Fruit fly (Drosophila melanogaster): ENCODE data around the gene car.

The car gene

DNA sequence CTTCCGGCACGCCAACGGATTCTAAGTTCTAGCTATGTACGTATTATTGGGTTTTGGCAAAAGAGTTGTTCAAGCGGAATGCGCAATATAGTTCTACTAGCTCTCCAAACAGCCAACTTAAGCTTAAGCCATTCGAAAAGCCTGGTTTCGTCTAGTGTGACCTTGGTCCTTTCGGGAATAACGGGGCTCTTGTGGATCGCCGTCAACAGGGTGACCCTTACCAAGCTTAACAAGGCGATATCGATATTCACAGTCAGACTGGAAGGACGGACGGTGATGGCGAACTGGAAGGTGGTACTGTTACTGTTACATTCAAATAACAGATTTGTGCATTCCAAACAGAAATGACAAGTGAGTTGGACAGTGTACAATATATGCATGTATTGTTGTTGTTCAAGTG, 7.9 kb downstream of the car start:
- TF ChIP-seq Sin3A (optimal IDR thresholded peaks at IDR 0.05) (no peak), psq (optimal IDR thresholded peaks at IDR 0.05) (no peak), insv (optimal IDR thresholded peaks at IDR 0.05) (no peak), ttk (optimal IDR thresholded peaks at IDR 0.05) (no peak), h (optimal IDR thresholded peaks at IDR 0.05) (no peak), Myc (optimal IDR thresholded peaks at IDR 0.05) (no peak)

DNA sequence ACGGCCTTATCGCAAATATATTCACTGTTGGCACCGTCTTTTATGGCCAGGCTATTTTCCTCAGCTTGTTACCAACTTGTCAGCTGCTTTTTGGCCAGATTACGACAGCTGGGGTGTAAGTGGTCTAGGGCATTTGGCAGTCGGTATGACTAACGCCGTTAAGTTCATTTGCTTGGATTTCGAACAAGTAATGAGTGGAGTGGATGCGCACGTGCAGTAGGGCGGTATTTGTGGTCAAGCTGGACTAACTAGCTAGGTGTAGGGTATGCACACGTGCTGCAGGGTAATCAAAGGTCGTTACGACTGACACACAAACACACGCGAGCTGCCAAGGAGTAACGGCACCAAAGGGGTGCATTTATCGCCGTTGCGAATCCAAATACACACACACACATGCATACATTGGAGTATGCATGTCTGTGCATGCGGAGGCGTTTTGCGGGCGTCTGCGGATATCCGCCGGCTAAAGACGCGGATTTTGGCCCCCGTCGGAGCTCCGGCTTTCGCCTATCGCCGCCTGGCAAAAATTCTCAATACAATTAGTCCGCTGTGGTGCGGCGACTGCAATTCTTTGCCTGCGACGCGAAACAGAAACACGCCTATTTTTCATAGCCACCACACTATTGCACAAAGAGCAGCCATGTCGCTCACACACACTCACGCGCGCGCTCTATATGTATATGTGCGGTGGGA, 12.3 kb downstream of the car start:
- no peak for TF ChIP-seq insv (optimal IDR thresholded peaks at IDR 0.05)
- TF ChIP-seq ttk (optimal IDR thresholded peaks at IDR 0.05), result peak; percentile 6

DNA sequence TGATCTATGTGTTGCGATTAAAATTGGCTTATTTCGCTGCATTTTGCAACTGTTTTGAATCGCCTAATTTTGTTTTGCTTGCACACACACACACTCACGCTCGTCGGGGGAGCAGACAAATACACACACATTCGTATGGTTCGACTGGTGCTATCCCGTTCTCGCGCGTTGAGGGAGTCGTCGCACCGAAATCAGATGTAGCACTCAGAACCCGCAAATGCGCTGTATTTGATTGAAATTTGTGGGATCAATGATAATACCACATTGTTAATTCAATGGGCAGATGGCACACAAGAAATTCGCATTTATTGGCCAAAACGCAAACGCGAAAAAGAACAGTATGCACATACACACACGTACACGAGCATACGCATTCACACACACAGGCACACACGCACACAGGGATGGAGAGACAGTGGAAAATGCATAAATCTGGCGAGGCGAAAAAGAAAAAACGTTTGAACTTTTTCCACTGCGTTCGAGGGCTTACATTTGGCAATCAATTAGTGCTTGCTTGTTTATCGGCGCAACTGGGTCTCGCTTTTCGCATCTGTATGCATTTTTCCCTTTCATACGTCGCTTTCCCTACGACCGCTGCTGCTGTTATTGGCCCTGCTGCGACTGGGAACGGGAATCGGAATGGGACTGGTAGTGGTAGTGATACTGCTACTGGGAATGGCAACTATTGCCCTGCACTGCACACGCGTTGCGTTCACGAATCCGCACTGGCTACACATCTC, 13.3 kb downstream of the car start:
- no peak for TF ChIP-seq h (optimal IDR thresholded peaks at IDR 0.05)
- no peak for TF ChIP-seq Sin3A (optimal IDR thresholded peaks at IDR 0.05)
- no peak for TF ChIP-seq insv (optimal IDR thresholded peaks at IDR 0.05)
- TF ChIP-seq ttk (optimal IDR thresholded peaks at IDR 0.05), result no peak
- no peak for TF ChIP-seq Myc (optimal IDR thresholded peaks at IDR 0.05)
- TF ChIP-seq psq (optimal IDR thresholded peaks at IDR 0.05), result no peak

dm6 chrX:19579648-19580301, 14.0 kb downstream of the car start, which contains the start of gene Tao:
Gene Tao, minus strand, starts transcription at chrX:19579800.
- TF ChIP-seq Sin3A (optimal IDR thresholded peaks at IDR 0.05) (no peak), h (optimal IDR thresholded peaks at IDR 0.05) (no peak), psq (optimal IDR thresholded peaks at IDR 0.05) (no peak), insv (optimal IDR thresholded peaks at IDR 0.05) (no peak), Myc (optimal IDR thresholded peaks at IDR 0.05) (no peak), ttk (optimal IDR thresholded peaks at IDR 0.05) (no peak)

DNA sequence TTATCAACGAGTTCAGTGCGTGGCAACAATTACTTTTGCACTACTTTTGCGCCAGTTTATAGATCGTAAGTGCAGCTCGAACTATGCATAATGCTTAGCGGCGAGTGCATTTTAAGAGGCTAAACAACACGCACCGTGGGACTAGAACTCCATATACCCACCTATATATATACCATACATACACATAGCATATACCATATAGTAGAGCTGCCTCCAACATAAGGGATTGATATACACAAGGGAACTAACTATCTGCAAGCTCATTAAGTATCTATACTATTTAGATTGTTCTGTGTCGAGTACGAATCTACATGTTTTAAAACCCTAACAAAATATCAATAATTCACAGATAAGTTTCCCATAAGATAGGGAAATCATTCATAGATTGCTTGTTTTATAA, 16.1 kb downstream of the car start, which contains the start of gene CG14218:
TSS of gene CG14218 (minus strand) at position 101 of the 400 bp plus-strand sequence.
- TF ChIP-seq Myc (optimal IDR thresholded peaks at IDR 0.05) (no peak), ttk (optimal IDR thresholded peaks at IDR 0.05) (no peak), Sin3A (optimal IDR thresholded peaks at IDR 0.05) (no peak), h (optimal IDR thresholded peaks at IDR 0.05) (no peak), insv (optimal IDR thresholded peaks at IDR 0.05) (no peak), psq (optimal IDR thresholded peaks at IDR 0.05) (no peak)

DNA sequence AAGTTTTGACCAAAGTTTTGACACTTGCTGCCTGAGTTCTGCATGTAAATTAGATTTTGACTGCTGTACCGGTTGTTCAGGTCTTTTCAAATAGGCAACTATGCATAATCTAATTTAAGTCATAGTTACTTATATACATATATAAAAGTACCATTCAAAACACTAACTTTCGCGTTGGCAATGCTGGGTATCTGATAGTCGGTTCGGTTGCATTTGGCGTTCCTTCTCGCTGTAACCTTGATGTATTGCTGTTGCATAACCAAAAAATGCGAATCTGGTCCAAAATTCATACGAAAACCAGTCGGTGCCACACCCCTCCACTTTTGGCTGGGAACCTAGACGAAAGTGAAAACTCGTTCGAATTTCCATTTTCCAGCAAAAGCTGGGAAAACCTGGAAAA, 16.9 kb downstream of the car start:
- no peak for TF ChIP-seq Myc (optimal IDR thresholded peaks at IDR 0.05)
- TF ChIP-seq Sin3A (optimal IDR thresholded peaks at IDR 0.05), result no peak
- TF ChIP-seq ttk (optimal IDR thresholded peaks at IDR 0.05), result no peak
- TF ChIP-seq psq (optimal IDR thresholded peaks at IDR 0.05), result no peak
- TF ChIP-seq h (optimal IDR thresholded peaks at IDR 0.05), result no peak
- no peak for TF ChIP-seq insv (optimal IDR thresholded peaks at IDR 0.05)

dm6 chrX:19583317-19583716, 17.5 kb downstream of the car start, which contains the start of gene CG14204:
Gene CG14204, plus strand, starts transcription at chrX:19583617.
- TF ChIP-seq ttk (optimal IDR thresholded peaks at IDR 0.05) (no peak), Sin3A (optimal IDR thresholded peaks at IDR 0.05) (no peak), Myc (optimal IDR thresholded peaks at IDR 0.05) (no peak), h (optimal IDR thresholded peaks at IDR 0.05) (no peak), psq (optimal IDR thresholded peaks at IDR 0.05) (no peak), insv (optimal IDR thresholded peaks at IDR 0.05) (no peak)

DNA sequence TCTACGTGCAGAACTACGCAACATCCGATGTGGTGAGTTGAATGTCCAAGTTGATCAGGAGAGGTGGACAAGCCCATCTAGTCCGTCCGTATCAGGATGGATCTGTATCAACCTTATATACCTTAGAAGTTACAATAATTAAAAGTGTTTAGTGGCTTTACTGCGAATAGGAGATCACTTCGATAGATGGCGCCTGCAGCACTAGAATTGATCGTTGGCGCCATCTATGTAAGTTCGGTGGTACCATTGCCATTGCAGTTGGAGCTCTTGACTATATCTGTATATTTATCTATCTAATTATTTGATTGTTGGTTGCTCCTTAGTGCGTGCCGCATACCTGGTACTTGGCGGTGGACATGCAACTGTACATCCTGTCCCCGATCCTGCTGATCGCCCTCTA, 19.3 kb downstream of the car start:
- TF ChIP-seq Myc (optimal IDR thresholded peaks at IDR 0.05), result no peak
- no peak for TF ChIP-seq Sin3A (optimal IDR thresholded peaks at IDR 0.05)
- no peak for TF ChIP-seq psq (optimal IDR thresholded peaks at IDR 0.05)
- no peak for TF ChIP-seq ttk (optimal IDR thresholded peaks at IDR 0.05)
- TF ChIP-seq insv (optimal IDR thresholded peaks at IDR 0.05), result no peak
- no peak for TF ChIP-seq h (optimal IDR thresholded peaks at IDR 0.05)

dm6 chrX:19590070-19590469, 24.3 kb downstream of the car start, which contains the start of gene CG14219:
Gene CG14219, minus strand, starts transcription at chrX:19590170.
- TF ChIP-seq insv (optimal IDR thresholded peaks at IDR 0.05), result no peak

DNA sequence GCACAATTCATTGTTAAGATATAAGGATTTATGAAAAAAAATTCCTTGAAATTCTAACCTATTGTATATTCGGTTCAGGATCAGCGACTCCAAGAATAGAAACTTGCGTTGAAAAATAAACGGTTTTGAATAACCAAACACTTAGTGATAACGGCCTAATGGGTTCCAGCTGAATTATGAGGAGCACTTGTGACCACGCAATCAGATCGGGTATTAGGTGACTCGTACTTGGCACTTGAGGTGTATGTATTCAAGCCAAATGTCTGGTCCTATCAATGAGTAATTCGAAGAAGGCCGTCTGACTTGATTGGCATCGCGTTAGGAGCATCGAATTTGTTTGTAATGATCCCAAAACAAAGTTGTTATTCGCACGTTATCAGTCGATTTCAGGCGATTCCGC, 24.8 kb downstream of the car start:
- no peak for TF ChIP-seq ttk (optimal IDR thresholded peaks at IDR 0.05)
- TF ChIP-seq h (optimal IDR thresholded peaks at IDR 0.05), result no peak
- no peak for TF ChIP-seq Myc (optimal IDR thresholded peaks at IDR 0.05)

- no peak for TF ChIP-seq ttk (optimal IDR thresholded peaks at IDR 0.05)
- TF ChIP-seq Myc (optimal IDR thresholded peaks at IDR 0.05), result no peak
- TF ChIP-seq psq (optimal IDR thresholded peaks at IDR 0.05), result no peak
- TF ChIP-seq Sin3A (optimal IDR thresholded peaks at IDR 0.05), result no peak
- no peak for TF ChIP-seq h (optimal IDR thresholded peaks at IDR 0.05)
- TF ChIP-seq insv (optimal IDR thresholded peaks at IDR 0.05), result no peak
Measured at dm6 chrX:19592309-19592708, 26.5 kb downstream of the car start, which contains the start of gene CG14205. Gene CG14205, plus strand, starts transcription at chrX:19592609.

DNA sequence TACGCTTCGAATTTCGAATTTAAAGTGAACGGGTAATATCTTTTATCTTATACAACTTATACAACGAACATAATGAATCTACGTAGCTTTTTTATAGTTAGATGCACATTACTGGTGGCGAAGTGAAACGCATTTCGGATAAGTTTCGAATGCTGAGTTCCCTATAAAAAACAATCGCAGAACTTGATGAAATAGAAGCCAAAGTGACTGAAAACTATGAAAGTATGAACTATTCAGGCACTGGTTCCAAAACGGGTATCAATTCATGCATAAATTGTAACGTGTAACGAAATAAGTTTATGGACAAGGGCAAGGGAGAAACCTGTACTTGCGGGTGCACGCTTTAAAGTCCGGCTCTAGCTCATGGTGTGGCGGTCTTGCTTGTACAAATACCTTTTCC, 30.0 kb downstream of the car start:
- TF ChIP-seq psq (optimal IDR thresholded peaks at IDR 0.05), result no peak
- no peak for TF ChIP-seq Sin3A (optimal IDR thresholded peaks at IDR 0.05)
- TF ChIP-seq ttk (optimal IDR thresholded peaks at IDR 0.05), result no peak
- TF ChIP-seq insv (optimal IDR thresholded peaks at IDR 0.05), result no peak
- no peak for TF ChIP-seq h (optimal IDR thresholded peaks at IDR 0.05)
- no peak for TF ChIP-seq Myc (optimal IDR thresholded peaks at IDR 0.05)
